Fruit fly (Drosophila melanogaster): ENCODE data around the gene CG42592.

Gene CG42592

dm6 chr3R:29861432-29862249 lies 25.6 kb upstream of the CG42592 start, which contains the start of the genes CG15514 and RpS8:
Gene CG15514 (minus strand): TSS chr3R:29861494.
Gene RpS8 (plus strand): TSS chr3R:29861582.
- TF ChIP-seq CrebA (GFP tag; optimal IDR thresholded peaks at IDR 0.05; ENCODE audit: borderline replicate concordance) (no peak), sage (GFP tag; optimal IDR thresholded peaks at IDR 0.05) (no peak), N (GFP tag; optimal IDR thresholded peaks at IDR 0.05) (no peak), dl (GFP tag; optimal IDR thresholded peaks at IDR 0.05; ENCODE audit: insufficient read depth in 1 of 2, partially characterized antibody in 2 of 2) (no peak), HLH106 (tag; optimal IDR thresholded peaks at IDR 0.05) (peak; percentile 58), Jra (GFP tag; optimal IDR thresholded peaks at IDR 0.05) (no peak), usp (GFP tag; optimal IDR thresholded peaks at IDR 0.05) (no peak), Rel (GFP tag; optimal IDR thresholded peaks at IDR 0.05) (no peak), Rel (tag; optimal IDR thresholded peaks at IDR 0.05) (peak; percentile 30), Vsx2 (GFP tag; optimal IDR thresholded peaks at IDR 0.05; ENCODE audit: partially characterized antibody) (no peak), Mio (GFP tag; optimal IDR thresholded peaks at IDR 0.05) (no peak), OdsH (GFP tag; optimal IDR thresholded peaks at IDR 0.05) (peak; percentile 63), Sp1 (GFP tag; optimal IDR thresholded peaks at IDR 0.05) (peak; percentile 61), dmrt93B (GFP tag; optimal IDR thresholded peaks at IDR 0.05) (no peak), CG32264 (GFP tag; optimal IDR thresholded peaks at IDR 0.05) (no peak), woc (GFP tag; optimal IDR thresholded peaks at IDR 0.05) (no peak), ey (GFP tag; optimal IDR thresholded peaks at IDR 0.05) (peak; percentile 27), Myc (optimal IDR thresholded peaks at IDR 0.05) (peak; percentile 76), Hnf4 (GFP tag; optimal IDR thresholded peaks at IDR 0.05) (no peak), rgr (GFP tag; optimal IDR thresholded peaks at IDR 0.05) (peak; percentile 64), GATAd (GFP tag; optimal IDR thresholded peaks at IDR 0.05) (no peak), psq (GFP tag; optimal IDR thresholded peaks at IDR 0.05) (peak; percentile 44), brk (GFP tag; optimal IDR thresholded peaks at IDR 0.05) (no peak), foxo (GFP tag; optimal IDR thresholded peaks at IDR 0.05) (peak in 1 of 2 experiments; percentile 60), h (GFP tag; optimal IDR thresholded peaks at IDR 0.05) (peak; percentile 47), fru (GFP tag; optimal IDR thresholded peaks at IDR 0.05) (no peak), Abd-B (GFP tag; optimal IDR thresholded peaks at IDR 0.05) (no peak), br (GFP tag; optimal IDR thresholded peaks at IDR 0.05) (peak; percentile 26), Hr83 (GFP tag; optimal IDR thresholded peaks at IDR 0.05; ENCODE audit: poor library complexity, severe bottlenecking) (no peak), pan (optimal IDR thresholded peaks at IDR 0.05) (no peak), Hr78 (GFP tag; optimal IDR thresholded peaks at IDR 0.05) (no peak), lola (GFP tag; optimal IDR thresholded peaks at IDR 0.05) (no peak), sv (GFP tag; optimal IDR thresholded peaks at IDR 0.05) (peak; percentile 26), CG9705 (GFP tag; optimal IDR thresholded peaks at IDR 0.05) (peak; percentile 75), jim (GFP tag; optimal IDR thresholded peaks at IDR 0.05) (no peak), Dif (GFP tag; optimal IDR thresholded peaks at IDR 0.05; ENCODE audit: partially characterized antibody) (no peak), tai (GFP tag; optimal IDR thresholded peaks at IDR 0.05) (no peak), Dfd (GFP tag; optimal IDR thresholded peaks at IDR 0.05) (no peak), dsf (GFP tag; optimal IDR thresholded peaks at IDR 0.05; ENCODE audit: borderline replicate concordance) (no peak)

- TF ChIP-seq ey (GFP tag; optimal IDR thresholded peaks at IDR 0.05), result peak; percentile 22
- TF ChIP-seq Jra (GFP tag; optimal IDR thresholded peaks at IDR 0.05), result no peak
- TF ChIP-seq Rel (GFP tag; optimal IDR thresholded peaks at IDR 0.05), result no peak
- peak; percentile 99 for TF ChIP-seq Rel (tag; optimal IDR thresholded peaks at IDR 0.05)
- no peak for TF ChIP-seq rgr (GFP tag; optimal IDR thresholded peaks at IDR 0.05)
- TF ChIP-seq br (GFP tag; optimal IDR thresholded peaks at IDR 0.05), result no peak
- TF ChIP-seq Myc (optimal IDR thresholded peaks at IDR 0.05), result no peak
- no peak for TF ChIP-seq dmrt93B (GFP tag; optimal IDR thresholded peaks at IDR 0.05)
- TF ChIP-seq Abd-B (GFP tag; optimal IDR thresholded peaks at IDR 0.05), result no peak
- TF ChIP-seq dsf (GFP tag; optimal IDR thresholded peaks at IDR 0.05; ENCODE audit: borderline replicate concordance), result no peak
- no peak for TF ChIP-seq lola (GFP tag; optimal IDR thresholded peaks at IDR 0.05)
- no peak for TF ChIP-seq sage (GFP tag; optimal IDR thresholded peaks at IDR 0.05)
- no peak for TF ChIP-seq CrebA (GFP tag; optimal IDR thresholded peaks at IDR 0.05; ENCODE audit: borderline replicate concordance)
- no peak for TF ChIP-seq usp (GFP tag; optimal IDR thresholded peaks at IDR 0.05)
- no peak for TF ChIP-seq brk (GFP tag; optimal IDR thresholded peaks at IDR 0.05)
- no peak for TF ChIP-seq Hr78 (GFP tag; optimal IDR thresholded peaks at IDR 0.05)
- no peak for TF ChIP-seq Sp1 (GFP tag; optimal IDR thresholded peaks at IDR 0.05)
- TF ChIP-seq Dif (GFP tag; optimal IDR thresholded peaks at IDR 0.05; ENCODE audit: partially characterized antibody), result no peak
- TF ChIP-seq fru (GFP tag; optimal IDR thresholded peaks at IDR 0.05), result no peak
- TF ChIP-seq woc (GFP tag; optimal IDR thresholded peaks at IDR 0.05), result no peak
- TF ChIP-seq dl (GFP tag; optimal IDR thresholded peaks at IDR 0.05; ENCODE audit: insufficient read depth in 1 of 2, partially characterized antibody in 2 of 2), result no peak
- no peak for TF ChIP-seq psq (GFP tag; optimal IDR thresholded peaks at IDR 0.05)
- TF ChIP-seq HLH106 (tag; optimal IDR thresholded peaks at IDR 0.05), result peak; percentile 45
- no peak for TF ChIP-seq CG32264 (GFP tag; optimal IDR thresholded peaks at IDR 0.05)
- TF ChIP-seq foxo (GFP tag; optimal IDR thresholded peaks at IDR 0.05), result peak in 1 of 2 experiments; percentile 43
- peak; percentile 9 for TF ChIP-seq CG9705 (GFP tag; optimal IDR thresholded peaks at IDR 0.05)
- TF ChIP-seq tai (GFP tag; optimal IDR thresholded peaks at IDR 0.05), result no peak
Measured at dm6 chr3R:29859763-29860162, 23.7 kb upstream of the CG42592 start.

All from whole organism, wandering third instar larva.